Fruit fly (Drosophila melanogaster) whole organism, embryonic: ENCODE results near the gene tank.

Experiments used
- ATbp ChIP-seq: fragments of 200-800 bp; sonication (Bioruptor generic); optimal IDR thresholded peaks from 2 replicates; lab custom pipeline; 2017; ENCODE audit warnings: missing biosample characterization, mild to moderate bottlenecking, missing genetic modification characterization, missing genetic modification reagents
- Aef1 ChIP-seq: fragments of 200-800 bp; sonication (Bioruptor generic); IDR thresholded peaks from 3 replicates; pipeline ENCODE4 v1.3.6; 2022; ENCODE audit warnings: missing biosample characterization, missing genetic modification characterization
- Awh ChIP-seq: fragments of 200-800 bp; sonication (Bioruptor generic); IDR thresholded peaks from 2 replicates; pipeline ENCODE4, ENCODE4 v1.3.6; 2022; ENCODE audit warnings: missing biosample characterization, missing genetic modification characterization
- B-H1 ChIP-seq: fragments of 200-800 bp; sonication (Bioruptor generic); IDR thresholded peaks from 3 replicates; pipeline ENCODE4 v1.3.6; 2022; ENCODE audit warnings: missing biosample characterization, missing genetic modification characterization
- CG11085 ChIP-seq: fragments of 200-800 bp; sonication (Bioruptor generic); IDR thresholded peaks from 2 replicates; pipeline ENCODE4 v1.3.6; 2022; ENCODE audit warnings: missing biosample characterization, missing genetic modification characterization
- CG11093 ChIP-seq: fragments of 200-800 bp; sonication (Bioruptor generic); IDR thresholded peaks from 3 replicates; pipeline ENCODE4 v1.3.6; 2022; ENCODE audit warnings: missing biosample characterization, missing genetic modification characterization
- CG11247 ChIP-seq: fragments of 200-800 bp; sonication (Bioruptor generic); IDR thresholded peaks from 2 replicates; pipeline ENCODE4 v1.3.6; 2022; ENCODE audit warnings: missing biosample characterization, missing genetic modification characterization
- CG13123 ChIP-seq: fragments of 200-800 bp; sonication (Bioruptor generic); optimal IDR thresholded peaks from 2 replicates; lab custom pipeline; 2016; ENCODE audit warnings: missing biosample characterization, missing genetic modification characterization
- CG13296 ChIP-seq: fragments of 200-800 bp; sonication (Bioruptor generic); optimal IDR thresholded peaks from 3 replicates; lab custom pipeline; 2018; ENCODE audit warnings: missing biosample characterization, mild to moderate bottlenecking, missing genetic modification characterization
- CG14667 ChIP-seq: fragments of 200-800 bp; sonication (Bioruptor generic); IDR thresholded peaks from 2 replicates; pipeline ENCODE4 v1.3.6; 2022; ENCODE audit warnings: missing biosample characterization, missing genetic modification characterization
- CG17385 ChIP-seq: fragments of 200-800 bp; sonication (Bioruptor generic); optimal IDR thresholded peaks from 3 replicates; lab custom pipeline; 2018; ENCODE audit warnings: missing biosample characterization, mild to moderate bottlenecking, missing genetic modification characterization
- CG1792 ChIP-seq: fragments of 200-800 bp; sonication (Bioruptor generic); optimal IDR thresholded peaks from 2 replicates; lab custom pipeline; 2016; ENCODE audit warnings: missing biosample characterization, missing genetic modification characterization
- CG2129 ChIP-seq: fragments of 200-800 bp; sonication (Bioruptor generic); IDR thresholded peaks from 2 replicates; pipeline ENCODE4 v1.3.6; 2022; ENCODE audit warnings: missing biosample characterization, missing genetic modification characterization; ENCODE audit not compliant: partially characterized antibody
- CG30020 ChIP-seq: fragments of 200-800 bp; optimal IDR thresholded peaks from 2 replicates; lab custom pipeline; 2019; ENCODE audit warnings: missing biosample characterization, mild to moderate bottlenecking, missing genetic modification characterization, moderate library complexity
- CG3065 ChIP-seq: fragments of 200-800 bp; sonication (Bioruptor generic); optimal IDR thresholded peaks from 2 replicates; lab custom pipeline; 2016; ENCODE audit warnings: missing biosample characterization, missing genetic modification characterization
- CG33557 ChIP-seq: fragments of 200-800 bp; sonication (Bioruptor generic); optimal IDR thresholded peaks from 2 replicates; lab custom pipeline; 2019; ENCODE audit warnings: missing biosample characterization, mild to moderate bottlenecking, missing genetic modification characterization, moderate library complexity
- CG6175 ChIP-seq: fragments of 200-800 bp; sonication (Bioruptor generic); IDR thresholded peaks from 3 replicates; pipeline ENCODE4 v1.3.6; 2022; ENCODE audit warnings: missing biosample characterization, missing genetic modification characterization
- CG6272 ChIP-seq: fragments of 200-800 bp; sonication (Bioruptor generic); IDR thresholded peaks from 2 replicates; pipeline ENCODE4 v1.3.6; 2022; ENCODE audit warnings: missing biosample characterization, missing genetic modification characterization
- CG7357 ChIP-seq: fragments of 200-800 bp; sonication (Bioruptor generic); IDR thresholded peaks from 3 replicates; pipeline ENCODE4 v1.3.6; 2022; ENCODE audit warnings: missing biosample characterization, missing genetic modification characterization
- CG8089 ChIP-seq: fragments of 200-800 bp; sonication (Bioruptor generic); optimal IDR thresholded peaks from 3 replicates; lab custom pipeline; 2016; ENCODE audit warnings: missing biosample characterization, missing genetic modification characterization
- CG8281 ChIP-seq: fragments of 200-800 bp; sonication (Bioruptor generic); optimal IDR thresholded peaks from 2 replicates; lab custom pipeline; 2018; ENCODE audit warnings: missing biosample characterization, mild to moderate bottlenecking, missing genetic modification characterization, moderate library complexity
- Dad ChIP-seq: fragments of 200-800 bp; sonication (Bioruptor generic); optimal IDR thresholded peaks from 3 replicates; lab custom pipeline; 2016; ENCODE audit warnings: missing biosample characterization, missing genetic modification characterization
- Ets65A ChIP-seq: fragments of 200-800 bp; sonication (Bioruptor generic); peaks from one replicate; lab custom pipeline; 2016; ENCODE audit warnings: missing biosample characterization, missing genetic modification characterization
- GATAe ChIP-seq: fragments of 200-800 bp; sonication (Bioruptor generic); conservative IDR thresholded peaks from 2 replicates; pipeline ENCODE4 v1.3.6; 2022; ENCODE audit warnings: missing biosample characterization, missing genetic modification characterization
- Gug ChIP-seq: fragments of 200-800 bp; sonication (Bioruptor generic); IDR thresholded peaks from 4 replicates; pipeline ENCODE4 v1.3.6; 2022; ENCODE audit warnings: missing biosample characterization, missing genetic modification characterization
- HLH4C ChIP-seq: fragments of 200-800 bp; sonication (Bioruptor generic); IDR thresholded peaks from 3 replicates; pipeline ENCODE4 v1.3.6; 2022; ENCODE audit warnings: missing biosample characterization, missing genetic modification characterization; ENCODE audit not compliant: partially characterized antibody
- Hsf ChIP-seq: fragments of 200-800 bp; sonication (Bioruptor generic); optimal IDR thresholded peaks from 3 replicates; lab custom pipeline; 2016; ENCODE audit warnings: missing biosample characterization, missing genetic modification characterization
- Usf ChIP-seq: fragments of 200-800 bp; sonication (Bioruptor generic); optimal IDR thresholded peaks from 2 replicates; lab custom pipeline; 2017; ENCODE audit warnings: missing genotype, missing biosample characterization, missing genetic modification characterization
- ash1 ChIP-seq: fragments of 200-800 bp; sonication (Bioruptor generic); optimal IDR thresholded peaks from 2 replicates; lab custom pipeline; 2018; ENCODE audit warnings: missing biosample characterization, mild to moderate bottlenecking, missing genetic modification characterization
- chinmo ChIP-seq: fragments of 200-800 bp; sonication (Bioruptor generic); IDR thresholded peaks from 4 replicates; pipeline ENCODE4 v1.3.6; 2022; ENCODE audit warnings: missing biosample characterization, missing genetic modification characterization; ENCODE audit not compliant: partially characterized antibody
- da ChIP-seq: fragments of 200-800 bp; sonication (Bioruptor generic); optimal IDR thresholded peaks from 2 replicates; lab custom pipeline; 2016; ENCODE audit warnings: missing biosample characterization, missing genetic modification characterization
- dan ChIP-seq: fragments of 200-800 bp; sonication (Bioruptor generic); IDR thresholded peaks from 2 replicates; pipeline ENCODE4 v1.3.6; 2022; ENCODE audit warnings: missing biosample characterization, missing genetic modification characterization
- dati ChIP-seq: fragments of 200-800 bp; sonication (Bioruptor generic); IDR thresholded peaks from 2 replicates; pipeline ENCODE4 v1.3.6; 2022; ENCODE audit warnings: missing biosample characterization, missing genetic modification characterization
- dpn ChIP-seq, 2 experiments: fragments of 200-800 bp; sonication (Bioruptor generic); optimal IDR thresholded peaks; 3 replicates each; lab custom pipeline; 2016; ENCODE audit warnings: missing biosample characterization in 2 of 2, missing genetic modification characterization in 2 of 2
- ems ChIP-seq: fragments of 200-800 bp; sonication (Bioruptor generic); optimal IDR thresholded peaks from 3 replicates; lab custom pipeline; 2016; ENCODE audit warnings: missing biosample characterization, missing genetic modification characterization
- fd3F ChIP-seq: fragments of 200-800 bp; sonication (Bioruptor generic); optimal IDR thresholded peaks from 2 replicates; lab custom pipeline; 2018; ENCODE audit warnings: missing biosample characterization, mild to moderate bottlenecking, missing genetic modification characterization, moderate library complexity
- gcm2 ChIP-seq: fragments of 200-800 bp; sonication (Bioruptor generic); optimal IDR thresholded peaks from 2 replicates; lab custom pipeline; 2016; ENCODE audit warnings: missing biosample characterization, missing genetic modification characterization
- h ChIP-seq: fragments of >200 bp; optimal IDR thresholded peaks from 2 replicates; lab custom pipeline; 2017
- hb ChIP-seq: fragments of 200-800 bp; sonication (Bioruptor generic); IDR thresholded peaks from 3 replicates; pipeline ENCODE4 v1.3.6; 2022; ENCODE audit warnings: missing biosample characterization, missing genetic modification characterization; ENCODE audit not compliant: partially characterized antibody
- hbn ChIP-seq: fragments of 200-800 bp; sonication (Bioruptor generic); IDR thresholded peaks from 2 replicates; pipeline ENCODE4 v1.3.6; 2022; ENCODE audit warnings: missing biosample characterization, missing genetic modification characterization; ENCODE audit not compliant: partially characterized antibody
- her ChIP-seq: fragments of 200-800 bp; sonication (Bioruptor generic); optimal IDR thresholded peaks from 2 replicates; lab custom pipeline; 2016; ENCODE audit warnings: missing biosample characterization, missing genetic modification characterization
- lilli ChIP-seq: fragments of 200-800 bp; sonication (Bioruptor generic); optimal IDR thresholded peaks from 3 replicates; lab custom pipeline; 2016; ENCODE audit warnings: missing biosample characterization, missing genetic modification characterization
- mam ChIP-seq: fragments of 200-800 bp; sonication (Bioruptor generic); optimal IDR thresholded peaks from 3 replicates; lab custom pipeline; 2016; ENCODE audit warnings: missing biosample characterization, missing genetic modification characterization
- pnt ChIP-seq: fragments of 200-800 bp; sonication (Bioruptor generic); optimal IDR thresholded peaks from 3 replicates; lab custom pipeline; 2016; ENCODE audit warnings: missing biosample characterization, missing genetic modification characterization
- schlank ChIP-seq: fragments of 200-800 bp; sonication (Bioruptor generic); optimal IDR thresholded peaks from 2 replicates; lab custom pipeline; 2018; ENCODE audit warnings: missing biosample characterization, mild to moderate bottlenecking, missing genetic modification characterization
- sens-2 ChIP-seq: fragments of 200-800 bp; sonication (Bioruptor generic); IDR thresholded peaks from 2 replicates; pipeline ENCODE4 v1.3.6; 2022; ENCODE audit warnings: missing biosample characterization, missing genetic modification characterization
- sim ChIP-seq: fragments of 200-800 bp; sonication (Bioruptor generic); IDR thresholded peaks from 2 replicates; pipeline ENCODE4 v1.3.6; 2022; ENCODE audit warnings: missing biosample characterization, missing genetic modification characterization
- so ChIP-seq: fragments of 200-800 bp; sonication (Bioruptor generic); IDR thresholded peaks from 3 replicates; pipeline ENCODE4 v1.3.6; 2022; ENCODE audit warnings: missing biosample characterization, missing genetic modification characterization
- sqz ChIP-seq: fragments of 200-800 bp; sonication (Bioruptor generic); optimal IDR thresholded peaks from 3 replicates; lab custom pipeline; 2018; ENCODE audit warnings: missing biosample characterization, mild to moderate bottlenecking, missing genetic modification characterization
- toy ChIP-seq: fragments of 200-800 bp; sonication (Bioruptor generic); IDR thresholded peaks from 2 replicates; pipeline ENCODE4 v1.3.6; 2022; ENCODE audit warnings: missing biosample characterization, missing genetic modification characterization
- zfh2 ChIP-seq: fragments of 200-800 bp; sonication (Bioruptor generic); optimal IDR thresholded peaks from 2 replicates; lab custom pipeline; 2016; ENCODE audit warnings: missing biosample characterization, missing genetic modification characterization

The tank gene

dm6 chr2L:4847191-4847853 is 9.5 kb upstream of the tank start, which contains the start of the genes mxt and CG11927 (continued):
- 0 out of 2 replicates have a peak, but pooled peaks have one; percentile 41 for TF ChIP-seq CG11085 (GFP tag; lab: Robert Waterston, UW)
- no peak for TF ChIP-seq Awh (GFP tag; lab: Robert Waterston, UW)
- no peak for TF ChIP-seq h
- TF ChIP-seq Usf (GFP tag; lab: Kevin White, UChicago): no peak
- peak; percentile 74 for TF ChIP-seq CG2129 (GFP tag; lab: Robert Waterston, UW)
- peak; percentile 58 to 60 for TF ChIP-seq dpn (GFP tag; optimal IDR thresholded peaks at IDR 0.05; lab: Kevin White, UChicago)
- TF ChIP-seq sim (GFP tag; lab: Robert Waterston, UW): no peak
- TF ChIP-seq CG1792 (GFP tag; lab: Kevin White, UChicago): peak; percentile 15
- 0 out of 2 replicates have a peak, but pooled peaks have one; percentile 7 for TF ChIP-seq sens-2 (GFP tag; lab: Robert Waterston, UW)
- no peak for TF ChIP-seq B-H1 (GFP tag; lab: Robert Waterston, UW)
- TF ChIP-seq ems (GFP tag; lab: Kevin White, UChicago): no peak
- peak; percentile 55; the same call in 1 of the 2 replicates for TF ChIP-seq CG6272 (GFP tag; lab: Robert Waterston, UW)
- 0 out of 4 replicates have a peak, but pooled peaks have one; percentile 63 for TF ChIP-seq chinmo
- TF ChIP-seq Dad: no peak
- TF ChIP-seq CG11247: peak; percentile 53
- peak; percentile 83 for TF ChIP-seq Gug (GFP tag; lab: Robert Waterston, UW)
- 0 out of 2 replicates have a peak, but pooled peaks have one; percentile 19 for TF ChIP-seq CG14667 (GFP tag; lab: Robert Waterston, UW)
- TF ChIP-seq hb (GFP tag; lab: Robert Waterston, UW): peak; percentile 75
- no peak for TF ChIP-seq CG33557 (GFP tag; lab: Kevin White, UChicago)
- TF ChIP-seq CG6175: no peak
- peak; percentile 75 for TF ChIP-seq lilli (GFP tag; lab: Kevin White, UChicago)
- no peak for TF ChIP-seq ATbp (GFP tag; lab: Kevin White, UChicago)
- TF ChIP-seq so (GFP tag; lab: Robert Waterston, UW): no peak
- TF ChIP-seq Hsf (GFP tag; lab: Kevin White, UChicago): peak; percentile 50
- TF ChIP-seq mam (GFP tag; lab: Kevin White, UChicago): peak; percentile 67
- peak; percentile 15 for TF ChIP-seq CG8089
- no peak for TF ChIP-seq sqz
- no peak for TF ChIP-seq CG8281 (tag; lab: Kevin White, UChicago)
- peak; percentile 56 for TF ChIP-seq pnt (GFP tag; lab: Kevin White, UChicago)
- TF ChIP-seq fd3F (GFP tag; lab: Kevin White, UChicago): peak; percentile 23
- TF ChIP-seq HLH4C: peak; percentile 76; the same call in 2 of the 3 replicates
- TF ChIP-seq toy (GFP tag; lab: Robert Waterston, UW): no peak
- peak; percentile 65 for TF ChIP-seq zfh2 (GFP tag; lab: Kevin White, UChicago)
- no peak for TF ChIP-seq GATAe
- TF ChIP-seq dan (GFP tag; lab: Robert Waterston, UW): no peak
- TF ChIP-seq CG13296 (GFP tag; lab: Kevin White, UChicago): no peak
- 0 out of 3 replicates have a peak, but pooled peaks have one; percentile 42 for TF ChIP-seq CG7357 (GFP tag; lab: Robert Waterston, UW)
- TF ChIP-seq ash1 (GFP tag; lab: Kevin White, UChicago): no peak
- TF ChIP-seq CG11093 (GFP tag; lab: Robert Waterston, UW): 0 out of 3 replicates have a peak, but pooled peaks have one; percentile 31
- TF ChIP-seq CG30020 (tag; lab: Kevin White, UChicago): peak; percentile 44
- TF ChIP-seq hbn (GFP tag; lab: Robert Waterston, UW): peak; percentile 87
- TF ChIP-seq her (GFP tag; lab: Kevin White, UChicago): no peak
- TF ChIP-seq CG3065: no peak
- no peak for TF ChIP-seq dati (GFP tag; lab: Robert Waterston, UW)
- TF ChIP-seq CG13123 (GFP tag; lab: Kevin White, UChicago): no peak
- no peak for TF ChIP-seq gcm2
- TF ChIP-seq Ets65A (GFP tag; lab: Kevin White, UChicago): peak; percentile 13
- TF ChIP-seq schlank (tag; lab: Kevin White, UChicago): no peak
- no peak for TF ChIP-seq CG17385
- no peak for TF ChIP-seq da (GFP tag; lab: Kevin White, UChicago)
- peak; percentile 20; the same call in 2 of the 3 replicates for TF ChIP-seq Aef1 (GFP tag; lab: Robert Waterston, UW)
